Fruit fly (Drosophila melanogaster): ENCODE measurements around the gene CG17991.

Gene CG17991

dm6 chr3R:27201538-27202281 is 39.4 kb upstream of the CG17991 start (continued):
- TF ChIP-seq Gug (GFP tag; IDR thresholded peaks at IDR 0.05) = no peak
- peak; percentile 12 for TF ChIP-seq CG1621 (tag; optimal IDR thresholded peaks at IDR 0.05)
- TF ChIP-seq CG11902 (GFP tag; optimal IDR thresholded peaks at IDR 0.05) = peak; percentile 25
- no peak for TF ChIP-seq Hr38 (GFP tag; optimal IDR thresholded peaks at IDR 0.05)
- no peak for TF ChIP-seq fkh (GFP tag; optimal IDR thresholded peaks at IDR 0.05)
- TF ChIP-seq ss (GFP tag; optimal IDR thresholded peaks at IDR 0.05) = peak; percentile 68 to 77
- peak; percentile 79 for TF ChIP-seq fd59A (GFP tag; optimal IDR thresholded peaks at IDR 0.05)
- TF ChIP-seq CG7368 (GFP tag; optimal IDR thresholded peaks at IDR 0.05) = peak; percentile 28
- TF ChIP-seq CG6854 (GFP tag; optimal IDR thresholded peaks at IDR 0.05) = peak; percentile 79
- peak; percentile 18 to 54 for TF ChIP-seq salr (GFP tag; optimal IDR thresholded peaks at IDR 0.05)
- TF ChIP-seq lz (GFP tag; optimal IDR thresholded peaks at IDR 0.05) = peak; percentile 55
- peak; percentile 75 for TF ChIP-seq achi (GFP tag; optimal IDR thresholded peaks at IDR 0.05)
- TF ChIP-seq Sox14 (GFP tag; optimal IDR thresholded peaks at IDR 0.05) = peak; percentile 32
- TF ChIP-seq CG10669 (GFP tag; optimal IDR thresholded peaks at IDR 0.05) = peak; percentile 81
- TF ChIP-seq svp (GFP tag) = peak; percentile 81
- TF ChIP-seq CG6276 (GFP tag; optimal IDR thresholded peaks at IDR 0.05) = no peak
- no peak for TF ChIP-seq eg (GFP tag; IDR thresholded peaks at IDR 0.05)
- TF ChIP-seq Hr39 (GFP tag; optimal IDR thresholded peaks at IDR 0.05) = peak; percentile 22
- TF ChIP-seq CG8119 (GFP tag; IDR thresholded peaks at IDR 0.05) = peak; percentile 69
- TF ChIP-seq cyc (GFP tag; optimal IDR thresholded peaks at IDR 0.05) = peak; percentile 71
- peak; percentile 62; the same call in 2 of the 3 replicates for TF ChIP-seq CG6163 (GFP tag; IDR thresholded peaks at IDR 0.05)

- TF ChIP-seq Eip75B (GFP tag; optimal IDR thresholded peaks at IDR 0.05) = no peak
- no peak for TF ChIP-seq CG3032 (tag; optimal IDR thresholded peaks at IDR 0.05)
- TF ChIP-seq fkh (GFP tag; optimal IDR thresholded peaks at IDR 0.05) = peak; percentile 34
These were observed 38.7 kb upstream of the CG17991 start for dm6 chr3R:27202330-27202729.

- TF ChIP-seq ss (GFP tag; optimal IDR thresholded peaks at IDR 0.05) = peak in 1 of 2 experiments; percentile 60
- TF ChIP-seq Smox (GFP tag; optimal IDR thresholded peaks at IDR 0.05) = no peak
- TF ChIP-seq Eip78C (GFP tag) = peak; percentile 60
These were observed 37.2 kb upstream of the CG17991 start for dm6 chr3R:27203856-27204255.

- TF ChIP-seq achi (GFP tag; optimal IDR thresholded peaks at IDR 0.05) = peak; percentile 41
- TF ChIP-seq CG8119 (GFP tag; IDR thresholded peaks at IDR 0.05) = 0 out of 3 replicates have a peak, but pooled peaks have one; percentile 21
- peak; percentile 49 for TF ChIP-seq spab (GFP tag; optimal IDR thresholded peaks at IDR 0.05)
- no peak for TF ChIP-seq Hr38 (GFP tag; optimal IDR thresholded peaks at IDR 0.05)
- TF ChIP-seq esn (GFP tag; optimal IDR thresholded peaks at IDR 0.05) = peak; percentile 20
- TF ChIP-seq CG11762 (GFP tag; optimal IDR thresholded peaks at IDR 0.05; ENCODE audit: insufficient read depth) = peak; percentile 23
- no peak for TF ChIP-seq lz (GFP tag; optimal IDR thresholded peaks at IDR 0.05)
- peak; percentile 61 for TF ChIP-seq Eip78C (GFP tag)
- peak; percentile 35 for TF ChIP-seq CG34406 (GFP tag; optimal IDR thresholded peaks at IDR 0.05)
- peak; percentile 42 for TF ChIP-seq CG11902 (GFP tag; optimal IDR thresholded peaks at IDR 0.05)
- TF ChIP-seq salr (GFP tag; optimal IDR thresholded peaks at IDR 0.05) = no peak
- TF ChIP-seq Lpt (GFP tag; optimal IDR thresholded peaks at IDR 0.05) = no peak
- TF ChIP-seq CG10631 (GFP tag; optimal IDR thresholded peaks at IDR 0.05) = peak; percentile 21
- TF ChIP-seq Sox14 (GFP tag; optimal IDR thresholded peaks at IDR 0.05) = no peak
- TF ChIP-seq acj6 (GFP tag; optimal IDR thresholded peaks at IDR 0.05) = peak; percentile 26
- peak; percentile 60 for TF ChIP-seq CG10669 (GFP tag; optimal IDR thresholded peaks at IDR 0.05)
- peak; percentile 32 for TF ChIP-seq cyc (GFP tag; optimal IDR thresholded peaks at IDR 0.05)
- peak; percentile 42 for TF ChIP-seq fd59A (GFP tag; optimal IDR thresholded peaks at IDR 0.05)
- peak; percentile 20 for TF ChIP-seq CG6854 (GFP tag; optimal IDR thresholded peaks at IDR 0.05)
- TF ChIP-seq Met (GFP tag; optimal IDR thresholded peaks at IDR 0.05) = peak; percentile 32
- peak; percentile 11 for TF ChIP-seq Smox (GFP tag; optimal IDR thresholded peaks at IDR 0.05)
- TF ChIP-seq Hr39 (GFP tag; optimal IDR thresholded peaks at IDR 0.05) = no peak
- no peak for TF ChIP-seq CG6163 (GFP tag; IDR thresholded peaks at IDR 0.05)
- peak; percentile 55 for TF ChIP-seq CG6808 (GFP tag; optimal IDR thresholded peaks at IDR 0.05)
- TF ChIP-seq svp (GFP tag) = peak; percentile 63
- TF ChIP-seq CG32006 (GFP tag; optimal IDR thresholded peaks at IDR 0.05) = peak; percentile 29
- no peak for TF ChIP-seq CG6276 (GFP tag; optimal IDR thresholded peaks at IDR 0.05)
- peak; percentile 74 for TF ChIP-seq Ets96B (tag; optimal IDR thresholded peaks at IDR 0.05)
- no peak for TF ChIP-seq vri (GFP tag; optimal IDR thresholded peaks at IDR 0.05)
- peak; percentile 51 for TF ChIP-seq CG8632 (GFP tag; optimal IDR thresholded peaks at IDR 0.05)
- TF ChIP-seq dsx (GFP tag; optimal IDR thresholded peaks at IDR 0.05; ENCODE audit: poor library complexity, severe bottlenecking) = peak; percentile 34
- TF ChIP-seq CG3032 (tag; optimal IDR thresholded peaks at IDR 0.05) = peak; percentile 66
- peak in 1 of 2 experiments; percentile 10 for TF ChIP-seq ss (GFP tag; optimal IDR thresholded peaks at IDR 0.05)
These were observed 36.2 kb upstream of the CG17991 start for dm6 chr3R:27204694-27205414.
